Worm (Caenorhabditis elegans): ENCODE measurements around the gene C56G2.15.

Gene C56G2.15

ce11 chrIII:6373850-6374474 lies 6.3 kb upstream of the C56G2.15 start:
- TF ChIP-seq ztf-11 (tag; optimal IDR thresholded peaks at IDR 0.05): no peak
- no peak for TF ChIP-seq ces-1 (GFP tag; optimal IDR thresholded peaks at IDR 0.05)
- TF ChIP-seq M03D4.4 (tag; optimal IDR thresholded peaks at IDR 0.05): no peak
- no peak for TF ChIP-seq elt-1 (tag; optimal IDR thresholded peaks at IDR 0.05; ENCODE audit: borderline replicate concordance, insufficient read depth)
- TF ChIP-seq hlh-1 (tag; optimal IDR thresholded peaks at IDR 0.05): no peak
- TF ChIP-seq ceh-43 (GFP tag; optimal IDR thresholded peaks at IDR 0.05): no peak
- no peak for TF ChIP-seq bed-3 (GFP tag; optimal IDR thresholded peaks at IDR 0.05)
- TF ChIP-seq tbx-8 (GFP tag; optimal IDR thresholded peaks at IDR 0.05): no peak
- TF ChIP-seq mab-5 (tag; optimal IDR thresholded peaks at IDR 0.05): no peak
- no peak for TF ChIP-seq ceh-83 (GFP tag; optimal IDR thresholded peaks at IDR 0.05)
- no peak for TF ChIP-seq blmp-1 (tag; optimal IDR thresholded peaks at IDR 0.05)
- TF ChIP-seq sptf-1 (tag; optimal IDR thresholded peaks at IDR 0.05): no peak
- no peak for TF ChIP-seq unc-39 (tag; optimal IDR thresholded peaks at IDR 0.05)
- TF ChIP-seq lsy-2 (tag; optimal IDR thresholded peaks at IDR 0.05): no peak
- no peak for TF ChIP-seq snpc-4 (tag; optimal IDR thresholded peaks at IDR 0.05)
- no peak for TF ChIP-seq elt-3 (tag; optimal IDR thresholded peaks at IDR 0.05)
- no peak for TF ChIP-seq mls-2 (tag; optimal IDR thresholded peaks at IDR 0.05)
- no peak for TF ChIP-seq nhr-28 (tag; optimal IDR thresholded peaks at IDR 0.05)
- TF ChIP-seq sem-2 (GFP tag; optimal IDR thresholded peaks at IDR 0.05): no peak

- TF ChIP-seq ceh-39 (tag; optimal IDR thresholded peaks at IDR 0.05) (no peak), nhr-76 (tag; optimal IDR thresholded peaks at IDR 0.05) (no peak), unc-39 (tag; optimal IDR thresholded peaks at IDR 0.05) (no peak), lin-32 (GFP tag; optimal IDR thresholded peaks at IDR 0.05) (no peak), snpc-4 (tag; optimal IDR thresholded peaks at IDR 0.05) (no peak), mep-1 (tag; optimal IDR thresholded peaks at IDR 0.05) (no peak), elt-3 (tag; optimal IDR thresholded peaks at IDR 0.05) (no peak), lsy-2 (tag; optimal IDR thresholded peaks at IDR 0.05) (no peak), hlh-1 (tag; optimal IDR thresholded peaks at IDR 0.05) (no peak), sem-2 (GFP tag; optimal IDR thresholded peaks at IDR 0.05) (no peak), nhr-2 (tag; optimal IDR thresholded peaks at IDR 0.05) (no peak), mab-5 (tag; optimal IDR thresholded peaks at IDR 0.05) (no peak)
Observed at ce11 chrIII:6368524-6368923, 825 bp upstream of the C56G2.15 start.

ce11 chrIII:6364395-6364794 lies 3.3 kb downstream of the C56G2.15 start:
- no peak for TF ChIP-seq pha-4 (tag; optimal IDR thresholded peaks at IDR 0.05)
- TF ChIP-seq mls-2 (tag; optimal IDR thresholded peaks at IDR 0.05): no peak
- peak; percentile 41 for TF ChIP-seq hlh-1 (tag; optimal IDR thresholded peaks at IDR 0.05)
- peak; percentile 24 for TF ChIP-seq unc-62 (GFP tag; optimal IDR thresholded peaks at IDR 0.05)
- no peak for TF ChIP-seq bed-3 (GFP tag; optimal IDR thresholded peaks at IDR 0.05)

DNA sequence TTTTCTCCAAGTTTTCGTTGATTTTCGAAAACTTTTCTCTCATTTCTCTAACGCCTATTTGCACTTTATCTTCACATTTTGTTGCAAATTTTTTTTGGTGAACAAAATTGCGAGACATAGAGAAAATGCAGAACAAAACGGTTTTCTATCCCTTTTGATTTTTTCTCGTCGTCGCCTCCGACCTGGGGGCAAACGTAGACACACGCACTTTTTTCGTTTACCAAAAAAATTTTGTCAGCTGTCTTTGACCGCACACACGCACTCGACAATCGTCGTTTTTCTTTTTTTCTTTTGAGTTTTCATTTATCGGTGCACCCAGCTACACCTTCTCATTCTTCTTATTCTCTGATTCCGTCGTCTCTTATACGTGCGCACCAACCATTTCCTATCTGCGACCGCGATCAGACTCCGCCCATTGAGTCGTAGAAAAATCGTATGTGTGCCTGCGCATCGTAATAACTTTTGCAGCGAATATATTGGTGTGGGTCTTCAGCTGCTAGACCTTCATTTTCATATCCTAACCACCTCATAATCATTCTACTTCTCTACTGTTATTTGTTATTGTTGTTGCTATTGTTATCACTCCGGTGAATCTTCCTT lies 5.3 kb downstream of the C56G2.15 start:
- no peak for TF ChIP-seq hlh-1 (tag; optimal IDR thresholded peaks at IDR 0.05)
- TF ChIP-seq elt-1 (tag; optimal IDR thresholded peaks at IDR 0.05; ENCODE audit: borderline replicate concordance, insufficient read depth): peak; percentile 30

- no peak for TF ChIP-seq sptf-1 (tag; optimal IDR thresholded peaks at IDR 0.05)
- TF ChIP-seq lin-13 (tag; optimal IDR thresholded peaks at IDR 0.05): no peak
- no peak for TF ChIP-seq snpc-4 (tag; optimal IDR thresholded peaks at IDR 0.05)
- TF ChIP-seq ham-2 (GFP tag; optimal IDR thresholded peaks at IDR 0.05): no peak
- no peak for TF ChIP-seq mab-5 (tag; optimal IDR thresholded peaks at IDR 0.05)
Observed at ce11 chrIII:6361560-6361959, 6.1 kb downstream of the C56G2.15 start.

DNA sequence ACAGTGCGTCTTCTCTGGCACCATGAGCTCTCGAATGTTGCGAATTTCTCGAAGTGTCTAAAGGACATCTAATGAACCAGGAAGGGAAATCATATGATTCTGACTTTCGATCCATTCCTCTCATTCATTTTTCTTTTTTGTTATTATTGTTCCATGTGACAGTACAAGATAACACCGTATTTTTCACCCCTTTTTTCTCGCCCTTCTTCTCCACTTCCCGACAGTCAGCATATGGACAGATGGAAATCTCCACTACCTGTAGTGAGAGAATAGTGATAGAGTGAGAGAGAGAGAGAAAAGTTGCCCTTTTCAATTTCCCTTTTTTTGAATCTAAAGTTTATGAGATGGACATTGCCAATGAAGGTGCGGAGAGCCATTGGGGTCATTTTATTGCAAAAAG lies 6.9 kb downstream of the C56G2.15 start:
- TF ChIP-seq lin-32 (GFP tag; optimal IDR thresholded peaks at IDR 0.05) (no peak), pha-4 (tag; optimal IDR thresholded peaks at IDR 0.05) (no peak), lsy-2 (tag; optimal IDR thresholded peaks at IDR 0.05) (no peak), blmp-1 (tag; optimal IDR thresholded peaks at IDR 0.05) (no peak), M03D4.4 (tag; optimal IDR thresholded peaks at IDR 0.05) (no peak), mab-5 (tag; optimal IDR thresholded peaks at IDR 0.05) (no peak), ces-1 (GFP tag; optimal IDR thresholded peaks at IDR 0.05) (no peak), sptf-1 (tag; optimal IDR thresholded peaks at IDR 0.05) (no peak), tbx-8 (GFP tag; optimal IDR thresholded peaks at IDR 0.05) (no peak), mep-1 (tag; optimal IDR thresholded peaks at IDR 0.05) (no peak), nhr-2 (tag; optimal IDR thresholded peaks at IDR 0.05) (no peak), nhr-12 (tag; optimal IDR thresholded peaks at IDR 0.05) (no peak), zip-8 (tag; optimal IDR thresholded peaks at IDR 0.05) (no peak), sem-2 (GFP tag; optimal IDR thresholded peaks at IDR 0.05) (no peak), drap-1 (GFP tag; optimal IDR thresholded peaks at IDR 0.05) (no peak)
